Fruit fly (Drosophila melanogaster) whole organism, pupa: ENCODE results near the gene CG33641.

Experiments
- CG17806 ChIP-seq: fragments of 200-800 bp; sonication (Bioruptor generic); optimal IDR thresholded peaks from 2 replicates; lab custom pipeline; 2018; ENCODE audit warnings: missing biosample characterization, mild to moderate bottlenecking, missing genetic modification characterization, moderate library complexity
- CG34367 ChIP-seq: fragments of 200-800 bp; sonication (Bioruptor generic); optimal IDR thresholded peaks from 2 replicates; lab custom pipeline; 2018; ENCODE audit warnings: missing biosample characterization, mild to moderate bottlenecking, missing genetic modification characterization
- CG9948 ChIP-seq: fragments of 200-800 bp; sonication (Bioruptor generic); optimal IDR thresholded peaks from 2 replicates; lab custom pipeline; 2018; ENCODE audit warnings: missing biosample characterization, mild to moderate bottlenecking, missing genetic modification characterization, moderate library complexity
- D1 ChIP-seq: fragments of 200-800 bp; sonication (Bioruptor generic); optimal IDR thresholded peaks from 2 replicates; lab custom pipeline; 2018; ENCODE audit warnings: missing biosample characterization, mild to moderate bottlenecking, missing genetic modification characterization, moderate library complexity
- Snoo ChIP-seq: fragments of 200-800 bp; sonication (Bioruptor generic); optimal IDR thresholded peaks from 3 replicates; lab custom pipeline; 2017; ENCODE audit warnings: missing biosample characterization, mild to moderate bottlenecking, missing genetic modification characterization, inconsistent platforms

DNA sequence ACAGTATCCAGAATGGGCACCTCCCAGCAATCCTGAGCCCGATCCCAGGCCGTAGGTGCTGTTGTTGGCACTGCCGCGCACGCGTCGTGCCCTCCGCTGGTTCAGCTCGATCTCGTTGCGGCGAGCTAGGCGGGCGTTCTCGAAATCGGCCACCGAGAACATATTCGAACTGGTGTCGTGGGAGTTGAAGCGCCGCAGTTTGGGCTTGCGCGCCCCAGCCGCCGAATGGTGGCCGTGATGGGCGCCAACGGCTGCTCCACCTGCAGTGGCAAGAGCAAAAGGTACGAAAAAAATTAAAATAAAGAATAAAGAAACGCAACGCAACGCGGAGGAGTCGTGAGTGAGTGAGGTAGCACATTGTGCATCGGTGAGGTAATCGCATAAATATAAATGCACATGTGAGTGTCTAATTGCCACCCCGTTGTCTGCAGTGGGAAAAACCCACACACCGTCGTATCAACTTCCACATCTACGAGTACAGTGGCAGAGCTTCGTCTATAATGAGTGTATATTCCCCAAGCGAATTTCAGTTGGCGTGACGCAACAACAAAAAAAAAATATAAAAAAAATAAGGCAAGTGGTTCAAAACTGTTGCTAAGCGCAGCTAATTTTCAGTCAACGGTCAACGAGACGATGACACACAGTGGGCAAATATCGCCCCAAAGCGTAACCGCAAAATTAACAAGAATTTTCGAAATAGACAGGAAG is 19.2 kb upstream of the CG33641 start:
- TF ChIP-seq CG17806 (tag; lab: Kevin White, UChicago) = no peak
- TF ChIP-seq CG34367 = no peak
- TF ChIP-seq D1 (tag; lab: Kevin White, UChicago) = no peak
- no peak for TF ChIP-seq CG9948 (tag; lab: Kevin White, UChicago)
- TF ChIP-seq Snoo (tag; lab: Kevin White, UChicago) = no peak
